Worm (Caenorhabditis elegans) whole organism, midembryonic: Measurements from ENCODE around the gene ascc-1.

ENCODE experiments used
- T22C8.4 ChIP-seq: fragments of 200-800 bp; sonication (Bioruptor generic); IDR thresholded peaks from 2 replicates; pipeline ENCODE4 v1.3.6; 2022; ENCODE audit warnings: missing genetic modification characterization, missing compliant biosample characterization
- cog-1 ChIP-seq: sonication (generic microtip); optimal IDR thresholded peaks from 2 replicates; lab custom pipeline; 2016; ENCODE audit warnings: missing genetic modification characterization, missing compliant biosample characterization
- flt-1 ChIP-seq: fragments of 200-800 bp; sonication (Bioruptor generic); IDR thresholded peaks from 2 replicates; pipeline ENCODE4 v1.3.6; 2022; ENCODE audit warnings: missing genetic modification characterization, missing compliant biosample characterization
- klf-2 ChIP-seq: fragments of 200-800 bp; sonication (Bioruptor generic); conservative IDR thresholded peaks from 2 replicates; pipeline ENCODE4 v1.3.6; 2022; ENCODE audit warnings: missing genetic modification reagents, missing genetic modification characterization, missing compliant biosample characterization
- med-1 ChIP-seq: sonication (generic microtip); optimal IDR thresholded peaks from 2 replicates; lab custom pipeline; 2017; ENCODE audit warnings: missing genetic modification characterization, mild to moderate bottlenecking, missing compliant biosample characterization, antibody characterized with exemption, missing genetic modification reagents; ENCODE audit not compliant: insufficient read depth
- ref-1 ChIP-seq: fragments of 200-800 bp; sonication (Bioruptor generic); conservative IDR thresholded peaks from 2 replicates; pipeline ENCODE4 v1.3.6; 2022; ENCODE audit warnings: missing genetic modification reagents, missing genetic modification characterization, missing compliant biosample characterization
- tab-1 ChIP-seq: fragments of 200-800 bp; sonication (Bioruptor generic); IDR thresholded peaks from 2 replicates; pipeline ENCODE4 v1.3.6; 2022; ENCODE audit warnings: missing genetic modification characterization, missing compliant biosample characterization
- ztf-23 ChIP-seq: fragments of 200-800 bp; sonication (Bioruptor generic); IDR thresholded peaks from 2 replicates; pipeline ENCODE4 v1.3.6; 2022; ENCODE audit warnings: missing genetic modification reagents, missing genetic modification characterization, missing compliant biosample characterization
- ztf-29 ChIP-seq: fragments of 200-800 bp; sonication (Bioruptor generic); IDR thresholded peaks from 2 replicates; pipeline ENCODE4 v1.3.6; 2022; ENCODE audit warnings: missing genetic modification reagents, missing genetic modification characterization, missing compliant biosample characterization

ce11 chrII:44740-45139 lies 12.7 kb upstream of the ascc-1 start, which contains the start of gene rpoa-49:
- TF ChIP-seq T22C8.4 (GFP tag; lab: Robert Waterston, UW): no peak
- TF ChIP-seq tab-1 (GFP tag; lab: Robert Waterston, UW): no peak
- no peak for TF ChIP-seq ztf-29
- TF ChIP-seq med-1 (GFP tag; lab: Kevin White, UChicago): no peak
- no peak for TF ChIP-seq cog-1 (tag; lab: Kevin White, UChicago)
- TF ChIP-seq flt-1 (GFP tag; lab: Robert Waterston, UW): no peak
- no peak for TF ChIP-seq ref-1 (GFP tag; lab: Robert Waterston, UW)
- no peak for TF ChIP-seq klf-2 (GFP tag; lab: Robert Waterston, UW)
- TF ChIP-seq ztf-23: no peak
